Worm (Caenorhabditis elegans) whole organism, late embryonic: ENCODE data around the gene bath-13.

Experiments
- F13H6.1 ChIP-seq: sonication (generic microtip); optimal IDR thresholded peaks from 2 replicates; lab custom pipeline; 2016; ENCODE audit warnings: missing genetic modification characterization, missing compliant biosample characterization
- K02D7.2 ChIP-seq: sonication (generic microtip); optimal IDR thresholded peaks from 2 replicates; lab custom pipeline; 2017; ENCODE audit warnings: mild to moderate bottlenecking, missing genetic modification characterization, missing compliant biosample characterization
- Y22D7AL.16 ChIP-seq: sonication (generic microtip); optimal IDR thresholded peaks from 2 replicates; lab custom pipeline; 2016; ENCODE audit warnings: missing genetic modification characterization, missing compliant biosample characterization
- ceh-14 ChIP-seq: sonication (generic microtip); optimal IDR thresholded peaks from 2 replicates; lab custom pipeline; 2016; ENCODE audit warnings: missing genotype, missing genetic modification characterization, missing compliant biosample characterization
- fkh-10 ChIP-seq: fragments of 150-350 bp; optimal IDR thresholded peaks from 2 replicates; lab custom pipeline; 2014; ENCODE audit warnings: missing biosample characterization, missing genetic modification reagents, missing genetic modification characterization
- lin-11 ChIP-seq: fragments of 200-800 bp; sonication (Bioruptor generic); optimal IDR thresholded peaks from 2 replicates; lab custom pipeline; 2018; ENCODE audit warnings: mild to moderate bottlenecking, missing genetic modification characterization, missing compliant biosample characterization
- pqm-1 ChIP-seq: sonication (generic microtip); optimal IDR thresholded peaks from 2 replicates; lab custom pipeline; 2016; ENCODE audit warnings: missing genetic modification characterization, missing compliant biosample characterization
- rnt-1 ChIP-seq: sonication (generic microtip); optimal IDR thresholded peaks from 2 replicates; lab custom pipeline; 2016; ENCODE audit warnings: missing genetic modification characterization, missing compliant biosample characterization
- sox-4 ChIP-seq: sonication (generic microtip); optimal IDR thresholded peaks from 2 replicates; lab custom pipeline; 2017; ENCODE audit warnings: mild to moderate bottlenecking, missing genetic modification characterization, inconsistent platforms, missing compliant biosample characterization
- syd-9 ChIP-seq: sonication (generic microtip); optimal IDR thresholded peaks from 2 replicates; lab custom pipeline; 2016; ENCODE audit warnings: mild to moderate bottlenecking, missing genetic modification characterization, moderate library complexity, missing compliant biosample characterization
- zip-5 ChIP-seq: sonication (generic microtip); optimal IDR thresholded peaks from 2 replicates; lab custom pipeline; 2016; ENCODE audit warnings: missing genetic modification characterization, missing compliant biosample characterization
- ztf-16 ChIP-seq: sonication (generic microtip); optimal IDR thresholded peaks from 2 replicates; lab custom pipeline; 2017; ENCODE audit warnings: missing genetic modification characterization, missing compliant biosample characterization

DNA sequence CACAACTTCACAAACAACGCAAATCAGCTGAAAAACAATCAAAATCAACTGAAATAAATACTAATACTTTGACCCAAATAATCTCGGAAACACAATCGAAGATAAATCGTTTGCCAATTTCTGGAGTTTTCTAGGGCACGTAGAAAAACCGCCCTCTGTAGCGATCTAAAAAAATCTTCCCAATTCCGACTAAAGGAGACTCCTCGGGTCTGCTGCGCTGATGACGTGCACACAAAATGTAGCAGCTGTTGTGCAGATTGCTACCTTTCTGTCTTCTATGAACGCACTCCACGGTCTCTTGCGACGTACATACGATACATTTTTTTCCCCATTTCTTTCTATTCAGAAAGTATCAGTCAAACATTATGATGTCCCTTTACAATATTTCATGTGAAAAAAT, 33.5 kb downstream of the bath-13 start, which contains the start of gene F53G2.1:
- TF ChIP-seq ztf-16 (tag; lab: Kevin White, UChicago) = no peak
- TF ChIP-seq rnt-1 (tag; lab: Kevin White, UChicago) = no peak
- TF ChIP-seq ceh-14 (tag; lab: Kevin White, UChicago) = no peak
- TF ChIP-seq fkh-10 (GFP tag; lab: Kevin White, UChicago) = no peak
- TF ChIP-seq syd-9 (tag; lab: Kevin White, UChicago) = no peak
- no peak for TF ChIP-seq F13H6.1 (tag; lab: Kevin White, UChicago)
- no peak for TF ChIP-seq zip-5
- no peak for TF ChIP-seq pqm-1 (tag; lab: Kevin White, UChicago)
- no peak for TF ChIP-seq sox-4 (tag; lab: Kevin White, UChicago)
- TF ChIP-seq Y22D7AL.16 (tag; lab: Kevin White, UChicago) = no peak
- no peak for TF ChIP-seq K02D7.2
- TF ChIP-seq lin-11 (tag; lab: Kevin White, UChicago) = no peak
